Worm (Caenorhabditis elegans) whole organism, midembryonic: ENCODE results near the gene F25D1.3.

Experiments used
- T22C8.4 ChIP-seq: fragments of 200-800 bp; sonication (Bioruptor generic); IDR thresholded peaks from 2 replicates; pipeline ENCODE4 v1.3.6; 2022; ENCODE audit warnings: missing genetic modification characterization, missing compliant biosample characterization
- cog-1 ChIP-seq: sonication (generic microtip); optimal IDR thresholded peaks from 2 replicates; lab custom pipeline; 2016; ENCODE audit warnings: missing genetic modification characterization, missing compliant biosample characterization
- klf-2 ChIP-seq: fragments of 200-800 bp; sonication (Bioruptor generic); conservative IDR thresholded peaks from 2 replicates; pipeline ENCODE4 v1.3.6; 2022; ENCODE audit warnings: missing genetic modification reagents, missing genetic modification characterization, missing compliant biosample characterization
- ref-1 ChIP-seq: fragments of 200-800 bp; sonication (Bioruptor generic); conservative IDR thresholded peaks from 2 replicates; pipeline ENCODE4 v1.3.6; 2022; ENCODE audit warnings: missing genetic modification reagents, missing genetic modification characterization, missing compliant biosample characterization
- ztf-23 ChIP-seq: fragments of 200-800 bp; sonication (Bioruptor generic); IDR thresholded peaks from 2 replicates; pipeline ENCODE4 v1.3.6; 2022; ENCODE audit warnings: missing genetic modification reagents, missing genetic modification characterization, missing compliant biosample characterization

ce11 chrV:10574197-10574596, 45.7 kb downstream of the F25D1.3 start:
- TF ChIP-seq ztf-23 (GFP tag; lab: Robert Waterston, UW) (no peak), T22C8.4 (GFP tag; lab: Robert Waterston, UW) (no peak), klf-2 (no peak), ref-1 (GFP tag; lab: Robert Waterston, UW) (no peak), cog-1 (tag; lab: Kevin White, UChicago) (no peak)
